Fruit fly (Drosophila melanogaster) whole organism, pupa: ENCODE results near the gene yellow-f.

Source experiments
- CG10348 ChIP-seq: fragments of 200-800 bp; sonication (Bioruptor generic); IDR thresholded peaks from 2 replicates; pipeline ENCODE4 v1.3.6; 2022; ENCODE audit warnings: missing biosample characterization, missing genetic modification characterization
- CG12605 ChIP-seq: fragments of 200-800 bp; sonication (Bioruptor generic); IDR thresholded peaks from 2 replicates; pipeline ENCODE4 v1.3.6; 2022; ENCODE audit warnings: missing biosample characterization, missing genetic modification characterization
- CG13204 ChIP-seq: fragments of 200-800 bp; sonication (Bioruptor generic); optimal IDR thresholded peaks from 2 replicates; lab custom pipeline; 2018; ENCODE audit warnings: missing biosample characterization, mild to moderate bottlenecking, missing genetic modification characterization, moderate library complexity
- CG14655 ChIP-seq: fragments of 200-800 bp; sonication (Bioruptor generic); optimal IDR thresholded peaks from 3 replicates; lab custom pipeline; 2017; ENCODE audit warnings: mild to moderate bottlenecking, missing biosample characterization, missing genetic modification reagents, missing genetic modification characterization
- CG15710 ChIP-seq: fragments of 200-800 bp; sonication (Bioruptor generic); optimal IDR thresholded peaks from 2 replicates; lab custom pipeline; 2018; ENCODE audit warnings: missing biosample characterization, mild to moderate bottlenecking, missing genetic modification characterization, moderate library complexity
- CG17806 ChIP-seq: fragments of 200-800 bp; sonication (Bioruptor generic); optimal IDR thresholded peaks from 2 replicates; lab custom pipeline; 2018; ENCODE audit warnings: missing biosample characterization, mild to moderate bottlenecking, missing genetic modification characterization, moderate library complexity
- CG32121 ChIP-seq: fragments of 200-800 bp; sonication (Bioruptor generic); IDR thresholded peaks from 2 replicates; pipeline ENCODE4 v1.3.6; 2022; ENCODE audit warnings: missing biosample characterization, missing genetic modification characterization
- CG4496 ChIP-seq: fragments of 200-800 bp; sonication (Bioruptor generic); IDR thresholded peaks from 3 replicates; pipeline ENCODE4 v1.3.6; 2022; ENCODE audit warnings: missing biosample characterization, missing genetic modification characterization
- CG8159 ChIP-seq: fragments of 200-800 bp; sonication (Bioruptor generic); optimal IDR thresholded peaks from 3 replicates; lab custom pipeline; 2018; ENCODE audit warnings: missing biosample characterization, mild to moderate bottlenecking, missing genetic modification characterization, moderate library complexity
- CG8301 ChIP-seq: fragments of 200-800 bp; sonication (Bioruptor generic); optimal IDR thresholded peaks from 2 replicates; lab custom pipeline; 2018; ENCODE audit warnings: missing biosample characterization, mild to moderate bottlenecking, missing genetic modification characterization
- CG9948 ChIP-seq: fragments of 200-800 bp; sonication (Bioruptor generic); optimal IDR thresholded peaks from 2 replicates; lab custom pipeline; 2018; ENCODE audit warnings: missing biosample characterization, mild to moderate bottlenecking, missing genetic modification characterization, moderate library complexity
- D1 ChIP-seq: fragments of 200-800 bp; sonication (Bioruptor generic); optimal IDR thresholded peaks from 2 replicates; lab custom pipeline; 2018; ENCODE audit warnings: missing biosample characterization, mild to moderate bottlenecking, missing genetic modification characterization, moderate library complexity
- EcR ChIP-seq: fragments of 200-800 bp; sonication (Bioruptor generic); optimal IDR thresholded peaks from 3 replicates; lab custom pipeline; 2019; ENCODE audit warnings: missing biosample characterization, missing genetic modification characterization, mild to moderate bottlenecking, moderate library complexity, missing genetic modification reagents
- Ets98B ChIP-seq: fragments of 200-800 bp; sonication (Bioruptor generic); IDR thresholded peaks from 2 replicates; pipeline ENCODE4 v1.3.6; 2022; ENCODE audit warnings: missing biosample characterization, missing genetic modification characterization
- Pif1B ChIP-seq: fragments of 200-800 bp; sonication (Bioruptor generic); optimal IDR thresholded peaks from 3 replicates; lab custom pipeline; 2016; ENCODE audit warnings: missing biosample characterization, missing genetic modification characterization
- Snoo ChIP-seq: fragments of 200-800 bp; sonication (Bioruptor generic); optimal IDR thresholded peaks from 3 replicates; lab custom pipeline; 2017; ENCODE audit warnings: missing biosample characterization, mild to moderate bottlenecking, missing genetic modification characterization, inconsistent platforms
- fd96Ca ChIP-seq: fragments of 200-800 bp; sonication (Bioruptor generic); IDR thresholded peaks from 3 replicates; pipeline ENCODE4 v1.3.6; 2022; ENCODE audit warnings: missing biosample characterization, missing genetic modification characterization
- gl ChIP-seq: fragments of 200-800 bp; sonication (Bioruptor generic); optimal IDR thresholded peaks from 2 replicates; lab custom pipeline; 2018; ENCODE audit warnings: missing biosample characterization, mild to moderate bottlenecking, missing genetic modification characterization
- rn ChIP-seq: fragments of 200-800 bp; sonication (Bioruptor generic); IDR thresholded peaks from 2 replicates; pipeline ENCODE4 v1.3.6; 2022; ENCODE audit warnings: missing biosample characterization, missing genetic modification characterization

Gene yellow-f

DNA sequence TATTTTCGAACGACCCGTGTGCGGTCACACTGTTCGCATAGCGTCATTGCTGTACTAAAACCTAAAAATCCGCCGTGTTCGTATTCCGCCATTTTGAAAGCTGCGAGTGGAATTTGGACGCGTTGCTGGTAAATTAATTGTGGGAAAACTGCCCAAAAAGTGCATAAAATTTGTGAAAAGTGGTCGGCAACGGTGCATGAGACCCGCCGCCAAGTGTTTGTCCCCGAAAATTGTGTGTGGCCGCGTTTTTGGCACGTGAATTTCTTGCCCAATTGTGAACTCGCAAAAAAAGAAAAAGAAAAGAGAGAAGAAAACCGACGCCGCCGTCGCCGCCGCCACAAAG is 18.6 kb upstream of the yellow-f start, which contains the start of gene CtBP:
CtBP (plus strand) TSS at position 29 of the 343 bp plus-strand sequence.
- TF ChIP-seq CG10348 (GFP tag; lab: Robert Waterston, UW) (no peak), CG4496 (peak; percentile 23; the same call in 1 of the 3 replicates), CG8159 (no peak), Pif1B (GFP tag; lab: Kevin White, UChicago) (no peak), gl (no peak), CG15710 (no peak), Snoo (tag; lab: Kevin White, UChicago) (no peak), CG32121 (no peak), CG12605 (GFP tag; lab: Robert Waterston, UW) (peak; percentile 14; the same call in 1 of the 2 replicates), Ets98B (no peak), CG8301 (tag; lab: Kevin White, UChicago) (no peak), fd96Ca (GFP tag; lab: Robert Waterston, UW) (no peak)

DNA sequence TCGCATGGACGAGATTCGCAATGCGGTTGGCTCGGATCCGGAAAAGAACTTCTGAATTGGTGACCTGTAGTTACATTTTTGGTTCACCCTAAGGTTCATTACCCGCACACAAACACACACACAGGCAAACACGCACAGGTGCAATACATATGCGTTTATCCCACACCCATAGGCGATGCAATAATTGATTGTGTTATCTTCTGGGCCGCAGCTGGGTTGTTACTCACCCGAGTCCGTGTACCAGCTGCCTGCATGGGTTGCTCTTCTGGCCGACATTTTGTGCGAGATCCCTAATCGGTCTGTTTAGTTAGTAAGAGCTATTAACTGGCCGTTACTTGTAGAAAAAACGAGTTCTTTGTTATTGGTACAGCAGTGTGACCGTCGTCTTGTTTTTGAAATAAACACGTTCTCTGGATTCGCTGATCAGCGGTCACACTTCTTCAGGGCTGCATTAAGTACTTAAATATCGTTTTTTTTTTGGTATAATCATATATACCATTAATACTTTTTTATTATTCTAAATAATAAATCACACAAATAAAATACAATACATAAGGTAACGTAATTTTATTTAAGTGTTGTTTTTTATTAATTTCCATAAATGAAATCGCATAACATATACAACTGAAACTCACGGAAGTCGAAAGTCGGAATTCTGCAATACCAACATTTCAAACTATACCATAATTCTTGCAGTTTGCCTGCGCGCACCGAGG is 18.1 kb upstream of the yellow-f start, which contains the start of gene CG8031:
CG8031 (minus strand) TSS at position 406 of the 716 bp plus-strand sequence.
- TF ChIP-seq EcR (GFP tag; lab: Kevin White, UChicago) (peak; percentile 100), Ets98B (peak; percentile 12; the same call in 1 of the 2 replicates), CG32121 (no peak), CG8159 (peak; percentile 99), CG4496 (0 out of 3 replicates have a peak, but pooled peaks have one; percentile 29), CG12605 (GFP tag; lab: Robert Waterston, UW) (no peak)

DNA sequence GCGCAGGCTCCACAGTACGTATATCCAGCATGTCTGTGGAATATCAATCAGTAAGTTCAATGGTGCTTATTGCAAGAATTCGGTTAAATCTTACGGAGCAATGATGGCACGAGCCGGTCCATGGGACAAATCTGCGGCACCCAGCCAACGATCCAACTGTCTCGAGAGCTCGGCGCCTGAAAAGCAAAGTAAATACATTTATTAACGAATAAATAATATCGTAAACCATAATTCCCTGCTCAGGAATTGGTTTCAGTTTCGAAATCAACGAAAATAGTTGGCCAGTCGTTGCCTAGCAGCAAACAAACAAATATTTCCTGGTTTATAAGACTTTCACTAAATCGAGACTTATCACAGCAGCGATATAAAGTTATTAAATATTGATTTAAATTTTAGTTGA is 16.6 kb upstream of the yellow-f start, which contains the start of gene CG11656:
CG11656 (plus strand) TSS at position 301 of the 400 bp plus-strand sequence.
- TF ChIP-seq rn (GFP tag; lab: Robert Waterston, UW) (no peak), CG13204 (GFP tag; lab: Kevin White, UChicago) (no peak), CG14655 (no peak)

dm6 chr3R:12998234-12998591 is 5.2 kb upstream of the yellow-f start:
- TF ChIP-seq CG10348 (GFP tag; lab: Robert Waterston, UW) (no peak), CG17806 (tag; lab: Kevin White, UChicago) (no peak), CG15710 (no peak), D1 (tag; lab: Kevin White, UChicago) (no peak), CG9948 (tag; lab: Kevin White, UChicago) (no peak), Snoo (tag; lab: Kevin White, UChicago) (no peak), gl (no peak), CG8159 (no peak), Ets98B (no peak), CG4496 (no peak; the same call in 2 of the 3 replicates), CG14655 (no peak), Pif1B (GFP tag; lab: Kevin White, UChicago) (no peak), CG12605 (GFP tag; lab: Robert Waterston, UW) (no peak), CG32121 (no peak), EcR (GFP tag; lab: Kevin White, UChicago) (no peak)

dm6 chr3R:12997550-12998233 is 4.7 kb upstream of the yellow-f start, which contains the start of the genes CG17327, CG44194 and CG7518:
Gene CG17327 (minus strand): TSS chr3R:12997726.
Gene CG44194 (minus strand): TSS chr3R:12997726.
Gene CG7518 (plus strand): TSS chr3R:12998089.
- TF ChIP-seq CG12605 (GFP tag; lab: Robert Waterston, UW), result no peak
- TF ChIP-seq CG9948 (tag; lab: Kevin White, UChicago), result no peak
- TF ChIP-seq Ets98B, result 0 out of 2 replicates have a peak, but pooled peaks have one; percentile 15
- no peak for TF ChIP-seq D1 (tag; lab: Kevin White, UChicago)
- TF ChIP-seq CG32121, result no peak
- TF ChIP-seq EcR (GFP tag; lab: Kevin White, UChicago), result no peak
- TF ChIP-seq CG14655, result no peak
- TF ChIP-seq fd96Ca (GFP tag; lab: Robert Waterston, UW), result no peak; the same call in 2 of the 3 replicates
- TF ChIP-seq CG17806 (tag; lab: Kevin White, UChicago), result no peak
- no peak for TF ChIP-seq rn (GFP tag; lab: Robert Waterston, UW)
- no peak for TF ChIP-seq CG10348 (GFP tag; lab: Robert Waterston, UW)
- TF ChIP-seq Snoo (tag; lab: Kevin White, UChicago), result no peak
- 0 out of 3 replicates have a peak, but pooled peaks have one; percentile 11 for TF ChIP-seq CG4496
- TF ChIP-seq, all 21 proteins: peak for 2

dm6 chr3R:12995522-12995921 is 2.5 kb upstream of the yellow-f start, which contains the start of gene CG7488:
Gene CG7488 (plus strand): TSS chr3R:12995620.
- TF ChIP-seq CG10348 (GFP tag; lab: Robert Waterston, UW) (no peak), CG32121 (no peak), CG9948 (tag; lab: Kevin White, UChicago) (no peak), CG17806 (tag; lab: Kevin White, UChicago) (no peak), CG8301 (tag; lab: Kevin White, UChicago) (no peak), rn (GFP tag; lab: Robert Waterston, UW) (no peak), Snoo (tag; lab: Kevin White, UChicago) (no peak), EcR (GFP tag; lab: Kevin White, UChicago) (no peak), CG13204 (GFP tag; lab: Kevin White, UChicago) (no peak), Ets98B (no peak), gl (no peak), Pif1B (GFP tag; lab: Kevin White, UChicago) (no peak)
